Worm (Caenorhabditis elegans) whole organism, L3 larva: Measurements from ENCODE around the gene T22H9.1.

Source experiments
- ceh-9 ChIP-seq: sonication (generic microtip); optimal IDR thresholded peaks from 2 replicates; lab custom pipeline; 2018; ENCODE audit warnings: missing biosample characterization, missing genetic modification characterization
- daf-12 ChIP-seq: fragments of 150-350 bp; optimal IDR thresholded peaks from 2 replicates; lab custom pipeline; 2014; ENCODE audit warnings: missing biosample characterization, missing genetic modification reagents, missing genetic modification characterization
- egl-27 ChIP-seq: sonication (generic microtip); optimal IDR thresholded peaks from 4 replicates; lab custom pipeline; 2017; ENCODE audit warnings: missing biosample characterization, missing genetic modification reagents, missing genetic modification characterization
- fos-1 ChIP-seq: fragments of 150-350 bp; optimal IDR thresholded peaks from 2 replicates; lab custom pipeline; 2014; ENCODE audit warnings: missing biosample characterization, missing genetic modification characterization
- lin-39 ChIP-seq: fragments of 150-350 bp; optimal IDR thresholded peaks from 2 replicates; lab custom pipeline; 2018; ENCODE audit warnings: missing biosample characterization, missing genetic modification reagents, missing genetic modification characterization
- mdl-1 ChIP-seq: fragments of 150-350 bp; optimal IDR thresholded peaks from 2 replicates; lab custom pipeline; 2014; ENCODE audit warnings: missing biosample characterization, missing genetic modification characterization
- nhr-25 ChIP-seq: sonication (generic microtip); optimal IDR thresholded peaks from 2 replicates; lab custom pipeline; 2017; ENCODE audit warnings: missing biosample characterization, missing genetic modification characterization
- nhr-77 ChIP-seq: fragments of 150-350 bp; optimal IDR thresholded peaks from 2 replicates; lab custom pipeline; 2014; ENCODE audit warnings: missing biosample characterization, missing genetic modification characterization
- pha-4 ChIP-seq: fragments of 150-350 bp; optimal IDR thresholded peaks from 2 replicates; lab custom pipeline; 2014; ENCODE audit warnings: missing biosample characterization, missing genetic modification reagents, missing genetic modification characterization
- skn-1 ChIP-seq: fragments of 150-350 bp; optimal IDR thresholded peaks from 2 replicates; lab custom pipeline; 2014; ENCODE audit warnings: missing biosample characterization, missing genetic modification characterization
- snpc-4 ChIP-seq: fragments of 150-350 bp; optimal IDR thresholded peaks from 2 replicates; lab custom pipeline; 2014; ENCODE audit warnings: missing biosample characterization, missing genetic modification characterization
- unc-62 ChIP-seq: fragments of 150-350 bp; sonication (generic microtip); optimal IDR thresholded peaks from 4 replicates; lab custom pipeline; 2014; ENCODE audit warnings: missing biosample characterization, missing genetic modification reagents, missing genetic modification characterization
- zag-1 ChIP-seq: fragments of 150-350 bp; optimal IDR thresholded peaks from 2 replicates; lab custom pipeline; 2014; ENCODE audit warnings: missing biosample characterization, missing genetic modification characterization
- ztf-11 ChIP-seq: fragments of 150-350 bp; optimal IDR thresholded peaks from 2 replicates; lab custom pipeline; 2014; ENCODE audit warnings: missing biosample characterization, missing genetic modification characterization

ce11 chrV:358473-358872, 1.1 kb upstream of the T22H9.1 start:
- TF ChIP-seq nhr-77 (tag; lab: Kevin White, UChicago) (no peak), skn-1 (tag; lab: Kevin White, UChicago) (no peak), nhr-25 (tag; lab: Kevin White, UChicago) (no peak), fos-1 (tag; lab: Kevin White, UChicago) (no peak), zag-1 (tag; lab: Kevin White, UChicago) (no peak), daf-12 (no peak), pha-4 (tag; lab: Kevin White, UChicago) (no peak), ztf-11 (no peak), unc-62 (GFP tag; lab: Kevin White, UChicago) (no peak), snpc-4 (tag; lab: Kevin White, UChicago) (no peak), egl-27 (tag; lab: Kevin White, UChicago) (no peak), lin-39 (no peak), ceh-9 (tag; lab: Kevin White, UChicago) (no peak), mdl-1 (tag; lab: Kevin White, UChicago) (no peak)
